In the genomic region with DNA sequence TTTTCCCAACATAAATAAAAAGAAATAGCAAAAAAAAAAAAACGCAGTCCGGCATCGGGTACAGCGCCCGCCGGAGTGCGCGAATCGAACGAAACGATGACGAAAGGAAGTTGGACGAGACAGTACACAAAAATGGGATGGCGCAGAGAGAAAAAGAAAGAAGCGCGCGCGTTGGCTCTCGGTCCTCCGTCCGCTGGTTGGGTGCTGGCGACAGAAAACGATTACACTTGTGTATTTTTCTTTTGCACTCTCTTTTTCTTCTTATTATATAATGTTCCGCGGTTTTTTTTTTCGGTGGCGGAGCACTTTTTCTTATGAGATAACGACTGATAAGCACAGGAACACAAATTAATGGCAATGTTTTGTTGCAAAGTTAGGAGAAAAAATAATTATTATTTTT, we compare ENCODE assay signal across 7 worm cellular contexts.
TF ChIP-seq lines count a peak whose summit lies in the region.

No protein-coding gene starts in this region.

TF ChIP-seq in whole organism, L1 larva, 84 proteins besides CTCF, POLR2A, EP300 and RAD21 (continues in another document):
- TF ChIP-seq pag-3 (tag; optimal IDR thresholded peaks at IDR 0.05; lab: Kevin White, UChicago; ENCODE audit: borderline replicate concordance, insufficient read depth) (no peak), F16B12.6 (tag; optimal IDR thresholded peaks at IDR 0.05; lab: Kevin White, UChicago) (peak; percentile 4), mdl-1 (tag; optimal IDR thresholded peaks at IDR 0.05; lab: Kevin White, UChicago) (peak in 1 of 2 experiments; percentile 44), nhr-85 (tag; lab: Kevin White, UChicago) (peak; percentile 64), irx-1 (tag; optimal IDR thresholded peaks at IDR 0.05; lab: Kevin White, UChicago) (peak; percentile 13), sup-37 (GFP tag; optimal IDR thresholded peaks at IDR 0.05; lab: Kevin White, UChicago) (no peak), ztf-11 (tag; optimal IDR thresholded peaks at IDR 0.05; lab: Kevin White, UChicago) (peak in 1 of 2 experiments; percentile 18), unc-86 (tag; optimal IDR thresholded peaks at IDR 0.05; lab: Kevin White, UChicago) (peak; percentile 33), efl-1 (optimal IDR thresholded peaks at IDR 0.05; lab: Kevin White, UChicago) (peak; percentile 20 to 47), efl-1 (GFP tag; optimal IDR thresholded peaks at IDR 0.05 in 1 of 2; lab: Kevin White, UChicago) (peak; percentile 21 to 93), snu-23 (GFP tag; optimal IDR thresholded peaks at IDR 0.05; lab: Kevin White, UChicago) (peak; percentile 77), tbx-2 (tag; optimal IDR thresholded peaks at IDR 0.05; lab: Kevin White, UChicago) (peak; percentile 33)

TF ChIP-seq in whole organism, L2 larva, 48 proteins besides CTCF, POLR2A, EP300 and RAD21 (continues in another document):
- no peak for TF ChIP-seq nhr-25 (tag; optimal IDR thresholded peaks at IDR 0.05; lab: Kevin White, UChicago)
- TF ChIP-seq lin-13 (GFP tag; optimal IDR thresholded peaks at IDR 0.05; lab: Kevin White, UChicago): no peak
- TF ChIP-seq peb-1 (tag; optimal IDR thresholded peaks at IDR 0.05; lab: Kevin White, UChicago): no peak
- no peak for TF ChIP-seq ztf-1 (GFP tag; conservative IDR thresholded peaks at IDR 0.05; lab: Robert Waterston, UW)
- TF ChIP-seq crh-2 (tag; optimal IDR thresholded peaks at IDR 0.05; lab: Kevin White, UChicago): peak; percentile 52
- TF ChIP-seq Y55F3AM.14 (GFP tag; optimal IDR thresholded peaks at IDR 0.05; lab: Kevin White, UChicago): no peak
- TF ChIP-seq nhr-77 (tag; optimal IDR thresholded peaks at IDR 0.05; lab: Kevin White, UChicago): no peak
- peak; percentile 40 for TF ChIP-seq C34F6.9 (tag; optimal IDR thresholded peaks at IDR 0.05; lab: Kevin White, UChicago)
- no peak for TF ChIP-seq ztf-11 (tag; optimal IDR thresholded peaks at IDR 0.05; lab: Kevin White, UChicago)
- no peak for TF ChIP-seq dmd-4 (tag; optimal IDR thresholded peaks at IDR 0.05; lab: Kevin White, UChicago)
- no peak for TF ChIP-seq mab-5 (tag; optimal IDR thresholded peaks at IDR 0.05; lab: Kevin White, UChicago)
- TF ChIP-seq nhr-129 (tag; optimal IDR thresholded peaks at IDR 0.05; lab: Kevin White, UChicago): peak; percentile 24
- no peak for TF ChIP-seq unc-62 (GFP tag; optimal IDR thresholded peaks at IDR 0.05; lab: Kevin White, UChicago)

TF ChIP-seq in whole organism, L3 larva, 47 proteins besides CTCF, POLR2A, EP300 and RAD21 (continues in another document):
- TF ChIP-seq ceh-28 (tag; optimal IDR thresholded peaks at IDR 0.05; lab: Kevin White, UChicago): no peak
- no peak for TF ChIP-seq tbx-2 (tag; optimal IDR thresholded peaks at IDR 0.05; lab: Kevin White, UChicago)
- TF ChIP-seq jun-1 (tag; optimal IDR thresholded peaks at IDR 0.05; lab: Kevin White, UChicago): peak; percentile 55
- peak; percentile 9 for TF ChIP-seq egl-5 (tag; optimal IDR thresholded peaks at IDR 0.05; lab: Kevin White, UChicago)
- TF ChIP-seq elt-2 (tag; optimal IDR thresholded peaks at IDR 0.05; lab: Kevin White, UChicago): peak; percentile 93
- peak; percentile 93 for TF ChIP-seq nfya-1 (tag; optimal IDR thresholded peaks at IDR 0.05; lab: Kevin White, UChicago; ENCODE audit: insufficient read depth)
- no peak for TF ChIP-seq zag-1 (tag; optimal IDR thresholded peaks at IDR 0.05; lab: Kevin White, UChicago)
- no peak for TF ChIP-seq mdl-1 (tag; optimal IDR thresholded peaks at IDR 0.05; lab: Kevin White, UChicago)
- no peak for TF ChIP-seq nhr-25 (tag; optimal IDR thresholded peaks at IDR 0.05; lab: Kevin White, UChicago)
- peak; percentile 55 for TF ChIP-seq pha-4 (tag; optimal IDR thresholded peaks at IDR 0.05; lab: Kevin White, UChicago)
- no peak for TF ChIP-seq ztf-4 (tag; optimal IDR thresholded peaks at IDR 0.05; lab: Kevin White, UChicago)
- no peak for TF ChIP-seq elt-1 (tag; optimal IDR thresholded peaks at IDR 0.05; lab: Kevin White, UChicago)
- TF ChIP-seq fkh-10 (GFP tag; optimal IDR thresholded peaks at IDR 0.05; lab: Kevin White, UChicago): no peak

TF ChIP-seq in whole organism, L4 larva, 104 proteins besides CTCF, POLR2A, EP300 and RAD21 (continues in another document):
- TF ChIP-seq duxl-1 (tag; optimal IDR thresholded peaks at IDR 0.05; lab: Kevin White, UChicago; ENCODE audit: poor library complexity): no peak
- peak; percentile 36; the same call in 1 of the 2 replicates for TF ChIP-seq pha-4 (GFP tag; IDR thresholded peaks at IDR 0.05; lab: Robert Waterston, UW)
- TF ChIP-seq pha-4 (tag; optimal IDR thresholded peaks at IDR 0.05; lab: Kevin White, UChicago): no peak
- TF ChIP-seq cey-2 (tag; optimal IDR thresholded peaks at IDR 0.05; lab: Kevin White, UChicago; ENCODE audit: borderline replicate concordance, insufficient read depth): no peak
- TF ChIP-seq lin-38 (GFP tag; IDR thresholded peaks at IDR 0.05; lab: Robert Waterston, UW): peak; percentile 33; the same call in 1 of the 2 replicates
- TF ChIP-seq hlh-11 (tag; optimal IDR thresholded peaks at IDR 0.05; lab: Kevin White, UChicago): peak; percentile 87
- peak in 1 of 2 experiments; percentile 10 for TF ChIP-seq daf-16 (GFP tag; optimal IDR thresholded peaks at IDR 0.05; lab: Kevin White, UChicago)
- peak; percentile 87 for TF ChIP-seq daf-16 (tag; optimal IDR thresholded peaks at IDR 0.05; lab: Kevin White, UChicago)
- TF ChIP-seq fos-1 (tag; optimal IDR thresholded peaks at IDR 0.05; lab: Kevin White, UChicago): no peak
- TF ChIP-seq R02D3.7 (tag; optimal IDR thresholded peaks at IDR 0.05; lab: Kevin White, UChicago): no peak
- TF ChIP-seq D1046.2 (GFP tag; IDR thresholded peaks at IDR 0.05; lab: Robert Waterston, UW): no peak
- TF ChIP-seq dve-1 (tag; optimal IDR thresholded peaks at IDR 0.05; lab: Kevin White, UChicago; ENCODE audit: insufficient read depth): peak; percentile 55

TF ChIP-seq in whole organism, early embryonic, 17 proteins besides CTCF, POLR2A, EP300 and RAD21:
- TF ChIP-seq pes-1 (GFP tag; IDR thresholded peaks at IDR 0.05; lab: Robert Waterston, UW): no peak
- TF ChIP-seq F13C5.2 (tag; optimal IDR thresholded peaks at IDR 0.05; lab: Kevin White, UChicago): peak; percentile 1

TF ChIP-seq in whole organism, late embryonic, 69 proteins besides CTCF, POLR2A, EP300 and RAD21:
- TF ChIP-seq nfya-1 (tag; optimal IDR thresholded peaks at IDR 0.05; lab: Kevin White, UChicago): peak; percentile 83
- TF ChIP-seq ceh-19 (GFP tag; optimal IDR thresholded peaks at IDR 0.05; lab: Kevin White, UChicago): no peak
- TF ChIP-seq sdc-2 (tag; optimal IDR thresholded peaks at IDR 0.05; lab: Kevin White, UChicago): no peak
- no peak for TF ChIP-seq pqm-1 (tag; optimal IDR thresholded peaks at IDR 0.05; lab: Kevin White, UChicago)
- TF ChIP-seq tbx-2 (tag; optimal IDR thresholded peaks at IDR 0.05; lab: Kevin White, UChicago): no peak
- no peak for TF ChIP-seq dmd-4 (tag; optimal IDR thresholded peaks at IDR 0.05; lab: Kevin White, UChicago; ENCODE audit: borderline replicate concordance)
- TF ChIP-seq elt-2 (tag; optimal IDR thresholded peaks at IDR 0.05; lab: Kevin White, UChicago): peak; percentile 25
- TF ChIP-seq ceh-34 (tag; optimal IDR thresholded peaks at IDR 0.05; lab: Kevin White, UChicago): no peak
- TF ChIP-seq ceh-2 (tag; optimal IDR thresholded peaks at IDR 0.05; lab: Kevin White, UChicago): no peak
- TF ChIP-seq unc-42 (tag; optimal IDR thresholded peaks at IDR 0.05; lab: Kevin White, UChicago): peak; percentile 9
- TF ChIP-seq ahr-1 (tag; optimal IDR thresholded peaks at IDR 0.05; lab: Kevin White, UChicago): no peak
- no peak for TF ChIP-seq ceh-6 (GFP tag; optimal IDR thresholded peaks at IDR 0.05; lab: Kevin White, UChicago)
- TF ChIP-seq ceh-31 (tag; optimal IDR thresholded peaks at IDR 0.05; lab: Kevin White, UChicago): peak; percentile 15

TF ChIP-seq in whole organism, young adult, 124 proteins besides CTCF, POLR2A, EP300 and RAD21:
- TF ChIP-seq lin-40 (tag; optimal IDR thresholded peaks at IDR 0.05; lab: Kevin White, UChicago) (peak; percentile 64), repo-1 (tag; optimal IDR thresholded peaks at IDR 0.05; lab: Kevin White, UChicago) (no peak), K12H6.12 (tag; optimal IDR thresholded peaks at IDR 0.05; lab: Kevin White, UChicago) (peak; percentile 14), attf-3 (GFP tag; conservative IDR thresholded peaks at IDR 0.05; lab: Robert Waterston, UW) (no peak), nhr-80 (tag; optimal IDR thresholded peaks at IDR 0.05; lab: Kevin White, UChicago) (peak; percentile 91), ztf-18 (tag; optimal IDR thresholded peaks at IDR 0.05; lab: Kevin White, UChicago) (peak; percentile 61), mcd-1 (GFP tag; IDR thresholded peaks at IDR 0.05; lab: Robert Waterston, UW) (peak; percentile 49; the same call in 1 of the 2 replicates), cebp-1 (GFP tag; IDR thresholded peaks at IDR 0.05; lab: Robert Waterston, UW) (peak; percentile 23; the same call in 1 of the 2 replicates), cebp-1 (tag; optimal IDR thresholded peaks at IDR 0.05; lab: Kevin White, UChicago) (no peak), attf-5 (GFP tag; optimal IDR thresholded peaks at IDR 0.05; lab: Kevin White, UChicago) (peak; percentile 71), aptf-3 (GFP tag; IDR thresholded peaks at IDR 0.05; lab: Robert Waterston, UW) (no peak), T26A5.8 (tag; optimal IDR thresholded peaks at IDR 0.05; lab: Kevin White, UChicago) (no peak), hmg-1.2 (GFP tag; IDR thresholded peaks at IDR 0.05; lab: Robert Waterston, UW) (peak; percentile 91), nfyb-1 (GFP tag; IDR thresholded peaks at IDR 0.05; lab: Robert Waterston, UW) (peak; percentile 71; the same call in 1 of the 2 replicates), chd-7 (tag; optimal IDR thresholded peaks at IDR 0.05; lab: Kevin White, UChicago) (no peak), lin-54 (GFP tag; optimal IDR thresholded peaks at IDR 0.05; lab: Kevin White, UChicago) (peak; percentile 33), tbp1 (GFP tag; optimal IDR thresholded peaks at IDR 0.05; lab: Kevin White, UChicago) (peak; percentile 6), let-607 (tag; optimal IDR thresholded peaks at IDR 0.05; lab: Kevin White, UChicago) (peak in 1 of 2 experiments; percentile 52), ztf-3 (GFP tag; optimal IDR thresholded peaks at IDR 0.05; lab: Kevin White, UChicago) (no peak), rpc-1 (optimal IDR thresholded peaks at IDR 0.05; lab: Kevin White, UChicago) (no peak), rpc-1 (tag; optimal IDR thresholded peaks at IDR 0.05; lab: Kevin White, UChicago) (no peak), ztf-28 (GFP tag; IDR thresholded peaks at IDR 0.05; lab: Robert Waterston, UW) (no peak), snpc-4 (GFP tag; optimal IDR thresholded peaks at IDR 0.05; lab: Kevin White, UChicago) (no peak), snpc-4 (tag; optimal IDR thresholded peaks at IDR 0.05; lab: Kevin White, UChicago) (peak in 1 of 4 experiments; percentile 15), mes-4 (tag; optimal IDR thresholded peaks at IDR 0.05; lab: Kevin White, UChicago) (no peak), lin-35 (GFP tag; optimal IDR thresholded peaks at IDR 0.05; lab: Kevin White, UChicago) (peak in 1 of 3 experiments; percentile 53), ccch-3 (GFP tag; optimal IDR thresholded peaks at IDR 0.05; lab: Kevin White, UChicago) (no peak), K11D2.4 (GFP tag; IDR thresholded peaks at IDR 0.05; lab: Robert Waterston, UW) (peak; percentile 72)
